Fruit fly (Drosophila melanogaster) whole organism, embryonic: Measurements from ENCODE around the gene TTLL1A.

Experiments
- Atf6 ChIP-seq: fragments of 200-800 bp; sonication (Bioruptor generic); IDR thresholded peaks from 2 replicates; pipeline ENCODE4 v1.3.6; 2022; ENCODE audit warnings: missing biosample characterization, missing genetic modification characterization
- CG10209 ChIP-seq: fragments of 200-800 bp; sonication (Bioruptor generic); optimal IDR thresholded peaks from 3 replicates; lab custom pipeline; 2017; ENCODE audit warnings: missing biosample characterization, mild to moderate bottlenecking, missing genetic modification characterization, missing genetic modification reagents
- CG10366 ChIP-seq: fragments of 200-800 bp; sonication (Bioruptor generic); IDR thresholded peaks from 2 replicates; pipeline ENCODE4 v1.3.6; 2022; ENCODE audit warnings: missing biosample characterization, missing genetic modification characterization
- CG10565 ChIP-seq: fragments of 200-800 bp; sonication (Bioruptor generic); optimal IDR thresholded peaks from 3 replicates; lab custom pipeline; 2016; ENCODE audit warnings: missing biosample characterization, mild to moderate bottlenecking, missing genetic modification characterization
- CG11085 ChIP-seq: fragments of 200-800 bp; sonication (Bioruptor generic); IDR thresholded peaks from 2 replicates; pipeline ENCODE4 v1.3.6; 2022; ENCODE audit warnings: missing biosample characterization, missing genetic modification characterization
- CG11247 ChIP-seq: fragments of 200-800 bp; sonication (Bioruptor generic); IDR thresholded peaks from 2 replicates; pipeline ENCODE4 v1.3.6; 2022; ENCODE audit warnings: missing biosample characterization, missing genetic modification characterization
- CG12155 ChIP-seq: fragments of 200-800 bp; sonication (Bioruptor generic); optimal IDR thresholded peaks from 3 replicates; lab custom pipeline; 2016; ENCODE audit warnings: missing biosample characterization, missing genetic modification characterization
- CG13296 ChIP-seq: fragments of 200-800 bp; sonication (Bioruptor generic); optimal IDR thresholded peaks from 3 replicates; lab custom pipeline; 2018; ENCODE audit warnings: missing biosample characterization, mild to moderate bottlenecking, missing genetic modification characterization
- CG17361 ChIP-seq: fragments of 200-800 bp; sonication (Bioruptor generic); IDR thresholded peaks from 3 replicates; pipeline ENCODE4 v1.3.6; 2022; ENCODE audit warnings: missing biosample characterization, missing genetic modification characterization
- CG17568 ChIP-seq: fragments of 200-800 bp; sonication (Bioruptor generic); optimal IDR thresholded peaks from 2 replicates; lab custom pipeline; 2018; ENCODE audit warnings: missing biosample characterization, mild to moderate bottlenecking, missing genetic modification characterization, moderate library complexity
- CG17612 ChIP-seq: fragments of 200-800 bp; sonication (Bioruptor generic); IDR thresholded peaks from 2 replicates; pipeline ENCODE4 v1.3.6; 2022; ENCODE audit warnings: missing biosample characterization, missing genetic modification characterization
- CG18262 ChIP-seq: fragments of 200-800 bp; optimal IDR thresholded peaks from 3 replicates; lab custom pipeline; 2019; ENCODE audit warnings: missing biosample characterization, mild to moderate bottlenecking, missing genetic modification characterization, moderate library complexity
- CG3163 ChIP-seq: fragments of 200-800 bp; sonication (Bioruptor generic); optimal IDR thresholded peaks from 3 replicates; lab custom pipeline; 2016; ENCODE audit warnings: missing biosample characterization, missing genetic modification characterization
- CG32532 ChIP-seq: fragments of 200-800 bp; sonication (Bioruptor generic); IDR thresholded peaks from 2 replicates; pipeline ENCODE4 v1.3.6; 2022; ENCODE audit warnings: missing biosample characterization, missing genetic modification characterization
- CG3726 ChIP-seq: fragments of 200-800 bp; sonication (Bioruptor generic); IDR thresholded peaks from 3 replicates; pipeline ENCODE4, ENCODE4 v1.3.6; 2022; ENCODE audit warnings: missing biosample characterization, missing genetic modification characterization
- CG8281 ChIP-seq: fragments of 200-800 bp; sonication (Bioruptor generic); optimal IDR thresholded peaks from 2 replicates; lab custom pipeline; 2018; ENCODE audit warnings: missing biosample characterization, mild to moderate bottlenecking, missing genetic modification characterization, moderate library complexity
- CG8359 ChIP-seq: fragments of 200-800 bp; sonication (Bioruptor generic); optimal IDR thresholded peaks from 2 replicates; lab custom pipeline; 2017; ENCODE audit warnings: missing biosample characterization, mild to moderate bottlenecking, missing genetic modification characterization, borderline replicate concordance
- Dip2 ChIP-seq: fragments of 200-800 bp; sonication (Bioruptor generic); IDR thresholded peaks from 2 replicates; pipeline ENCODE4 v1.3.6; 2022; ENCODE audit warnings: missing biosample characterization, missing genetic modification characterization
- Doc3 ChIP-seq: fragments of 200-800 bp; sonication (Bioruptor generic); IDR thresholded peaks from 3 replicates; pipeline ENCODE4 v1.3.6; 2022; ENCODE audit warnings: missing biosample characterization, missing genetic modification characterization; ENCODE audit not compliant: partially characterized antibody
- Elba2 ChIP-seq: fragments of 200-800 bp; sonication (Bioruptor generic); optimal IDR thresholded peaks from 3 replicates; lab custom pipeline; 2016; ENCODE audit warnings: missing biosample characterization, missing genetic modification characterization
- Gsc ChIP-seq: fragments of 200-800 bp; sonication (Bioruptor generic); IDR thresholded peaks from 2 replicates; pipeline ENCODE4 v1.3.6; 2022; ENCODE audit warnings: missing biosample characterization, missing genetic modification characterization
- HLH4C ChIP-seq: fragments of 200-800 bp; sonication (Bioruptor generic); IDR thresholded peaks from 3 replicates; pipeline ENCODE4 v1.3.6; 2022; ENCODE audit warnings: missing biosample characterization, missing genetic modification characterization; ENCODE audit not compliant: partially characterized antibody
- HLHmδ ChIP-seq: fragments of 200-800 bp; sonication (Bioruptor generic); optimal IDR thresholded peaks from 2 replicates; lab custom pipeline; 2018; ENCODE audit warnings: missing biosample characterization, mild to moderate bottlenecking, missing genetic modification characterization, moderate library complexity
- Hmr ChIP-seq: fragments of 200-800 bp; sonication (Bioruptor generic); optimal IDR thresholded peaks from 3 replicates; lab custom pipeline; 2017; ENCODE audit warnings: mild to moderate bottlenecking, missing biosample characterization, missing genetic modification reagents, missing genetic modification characterization
- MESR4 ChIP-seq: fragments of 200-800 bp; sonication (Bioruptor generic); optimal IDR thresholded peaks from 2 replicates; lab custom pipeline; 2018; ENCODE audit warnings: missing biosample characterization, mild to moderate bottlenecking, missing genetic modification characterization, moderate library complexity
- NFAT ChIP-seq: fragments of 200-800 bp; sonication (Bioruptor generic); IDR thresholded peaks from 2 replicates; pipeline ENCODE4 v1.3.6; 2022; ENCODE audit warnings: missing biosample characterization, missing genetic modification characterization
- NfI ChIP-seq: fragments of 200-800 bp; sonication (Bioruptor generic); optimal IDR thresholded peaks from 3 replicates; lab custom pipeline; 2018; ENCODE audit warnings: missing biosample characterization, mild to moderate bottlenecking, missing genetic modification characterization, moderate library complexity
- Oaz ChIP-seq: fragments of 200-800 bp; sonication (Bioruptor generic); IDR thresholded peaks from 2 replicates; pipeline ENCODE4 v1.3.6; 2022; ENCODE audit warnings: missing biosample characterization, missing genetic modification characterization
- PHDP ChIP-seq: fragments of 200-800 bp; sonication (Bioruptor generic); optimal IDR thresholded peaks from 3 replicates; lab custom pipeline; 2018; ENCODE audit warnings: missing biosample characterization, mild to moderate bottlenecking, missing genetic modification characterization, moderate library complexity
- Sry-β ChIP-seq: fragments of 200-800 bp; sonication (Bioruptor generic); optimal IDR thresholded peaks from 2 replicates; lab custom pipeline; 2018; ENCODE audit warnings: missing biosample characterization, mild to moderate bottlenecking, missing genetic modification characterization, moderate library complexity
- Stat92E ChIP-seq, 3 experiments: fragments of >200 bp in 2 of 3; fragments of 200-800 bp in 1 of 3; sonication (Bioruptor generic) in 1 of 3; optimal IDR thresholded peaks; 2 replicates each; lab custom pipeline; 2017 to 2019; ENCODE audit warnings: missing biosample characterization in 3 of 3, missing genetic modification characterization in 3 of 3, mild to moderate bottlenecking in 1 of 3, moderate library complexity in 1 of 3
- Tbp ChIP-seq: fragments of >200 bp; optimal IDR thresholded peaks from 2 replicates; lab custom pipeline; 2018; ENCODE audit warnings: missing biosample characterization, missing genetic modification characterization
- al ChIP-seq: fragments of 200-800 bp; sonication (Bioruptor generic); IDR thresholded peaks from 2 replicates; pipeline ENCODE4 v1.3.6; 2022; ENCODE audit warnings: missing biosample characterization, missing genetic modification characterization
- aop ChIP-seq: fragments of 200-800 bp; sonication (Bioruptor generic); IDR thresholded peaks from 2 replicates; pipeline ENCODE4 v1.3.6; 2022; ENCODE audit warnings: missing biosample characterization, missing genetic modification characterization
- ash1 ChIP-seq: fragments of 200-800 bp; sonication (Bioruptor generic); optimal IDR thresholded peaks from 2 replicates; lab custom pipeline; 2018; ENCODE audit warnings: missing biosample characterization, mild to moderate bottlenecking, missing genetic modification characterization
- crol ChIP-seq: fragments of 200-800 bp; sonication (Bioruptor generic); IDR thresholded peaks from 2 replicates; pipeline ENCODE4 v1.3.6; 2022; ENCODE audit warnings: missing biosample characterization, missing genetic modification characterization
- disco-r ChIP-seq: fragments of 200-800 bp; sonication (Bioruptor generic); optimal IDR thresholded peaks from 2 replicates; lab custom pipeline; 2016; ENCODE audit warnings: missing biosample characterization, missing genetic modification characterization
- dysf ChIP-seq: fragments of 200-800 bp; sonication (Bioruptor generic); IDR thresholded peaks from 3 replicates; pipeline ENCODE4 v1.3.6; 2022; ENCODE audit warnings: missing biosample characterization, missing genetic modification characterization
- ems ChIP-seq: fragments of 200-800 bp; sonication (Bioruptor generic); optimal IDR thresholded peaks from 3 replicates; lab custom pipeline; 2016; ENCODE audit warnings: missing biosample characterization, missing genetic modification characterization
- ham ChIP-seq: fragments of 200-800 bp; sonication (Bioruptor generic); IDR thresholded peaks from 2 replicates; pipeline ENCODE4 v1.3.6; 2022; ENCODE audit warnings: missing biosample characterization, missing genetic modification characterization
- hbn ChIP-seq: fragments of 200-800 bp; sonication (Bioruptor generic); IDR thresholded peaks from 2 replicates; pipeline ENCODE4 v1.3.6; 2022; ENCODE audit warnings: missing biosample characterization, missing genetic modification characterization; ENCODE audit not compliant: partially characterized antibody
- hkb ChIP-seq, 2 experiments: fragments of 200-800 bp in 1 of 2; fragments of >200 bp in 1 of 2; sonication (Bioruptor generic) in 1 of 2; IDR thresholded peaks in 1 of 2; optimal IDR thresholded peaks in 1 of 2; 2 replicates each; pipeline versions ENCODE4 v1.3.6 to Lab custom; 2017 to 2022; ENCODE audit warnings: missing biosample characterization in 1 of 2, missing genetic modification characterization in 1 of 2
- jigr1 ChIP-seq: fragments of 200-800 bp; sonication (Bioruptor generic); IDR thresholded peaks from 3 replicates; pipeline ENCODE4 v1.3.6; 2022; ENCODE audit warnings: missing biosample characterization, missing genetic modification characterization
- lab ChIP-seq: fragments of 200-800 bp; sonication (Bioruptor generic); optimal IDR thresholded peaks from 3 replicates; lab custom pipeline; 2017; ENCODE audit warnings: missing biosample characterization, missing genetic modification characterization, mild to moderate bottlenecking, moderate library complexity, missing genetic modification reagents
- prd ChIP-seq, 3 experiments: fragments of >200 bp in 2 of 3; fragments of 200-800 bp in 1 of 3; sonication (Bioruptor generic) in 1 of 3; optimal IDR thresholded peaks in 2 of 3; IDR thresholded peaks in 1 of 3; 2 replicates in 2 of 3; 3 replicates in 1 of 3; pipeline versions ENCODE4 v1.3.6 to Lab custom; 2017 to 2022; ENCODE audit warnings: missing biosample characterization in 1 of 3, missing genetic modification characterization in 1 of 3
- sima ChIP-seq: fragments of 200-800 bp; sonication (Bioruptor generic); optimal IDR thresholded peaks from 2 replicates; lab custom pipeline; 2016; ENCODE audit warnings: missing biosample characterization, missing genetic modification characterization
- sr ChIP-seq: fragments of 200-800 bp; sonication (Bioruptor generic); IDR thresholded peaks from 3 replicates; pipeline ENCODE4 v1.3.6; 2022; ENCODE audit warnings: missing biosample characterization, missing genetic modification characterization
- tgo ChIP-seq: fragments of 200-800 bp; sonication (Bioruptor generic); IDR thresholded peaks from 3 replicates; pipeline ENCODE4 v1.3.6; 2022; ENCODE audit warnings: missing biosample characterization, missing genetic modification characterization
- toy ChIP-seq: fragments of 200-800 bp; sonication (Bioruptor generic); IDR thresholded peaks from 2 replicates; pipeline ENCODE4 v1.3.6; 2022; ENCODE audit warnings: missing biosample characterization, missing genetic modification characterization
- trh ChIP-seq: fragments of 200-800 bp; sonication (Bioruptor generic); optimal IDR thresholded peaks from 2 replicates; lab custom pipeline; 2016; ENCODE audit warnings: missing biosample characterization, missing genetic modification characterization

The TTLL1A gene

dm6 chrX:17176542-17176941 is 25.9 kb downstream of the TTLL1A start (continued):
- TF ChIP-seq CG17568 (GFP tag; lab: Kevin White, UChicago), result no peak
- TF ChIP-seq CG11247 (GFP tag; lab: Robert Waterston, UW), result peak; percentile 54; the same call in 1 of the 2 replicates
- TF ChIP-seq CG3726 (GFP tag; lab: Robert Waterston, UW), result 0 out of 3 replicates have a peak, but pooled peaks have one; percentile 43
- peak; percentile 73 for TF ChIP-seq lab (GFP tag; lab: Kevin White, UChicago)
- 0 out of 2 replicates have a peak, but pooled peaks have one; percentile 22 for TF ChIP-seq al (GFP tag; lab: Robert Waterston, UW)
- peak; percentile 72 for TF ChIP-seq Atf6
- TF ChIP-seq tgo (GFP tag; lab: Robert Waterston, UW), result peak; percentile 68; the same call in 2 of the 3 replicates
- TF ChIP-seq Sry-β, result no peak
- TF ChIP-seq CG10366 (GFP tag; lab: Robert Waterston, UW), result peak; percentile 64
- no peak for TF ChIP-seq CG10565 (GFP tag; lab: Kevin White, UChicago)
- TF ChIP-seq CG11085 (GFP tag; lab: Robert Waterston, UW), result no peak
- TF ChIP-seq MESR4 (GFP tag; lab: Kevin White, UChicago), result no peak
- TF ChIP-seq CG10209, result peak; percentile 30
- no peak for TF ChIP-seq CG3163 (GFP tag; lab: Kevin White, UChicago)
- no peak for TF ChIP-seq CG12155 (GFP tag; lab: Kevin White, UChicago)
- TF ChIP-seq Hmr, result peak; percentile 27
- TF ChIP-seq hbn (GFP tag; lab: Robert Waterston, UW), result no peak
- peak; percentile 51 for TF ChIP-seq PHDP (tag; lab: Kevin White, UChicago)
- no peak for TF ChIP-seq ham
- no peak for TF ChIP-seq Gsc (GFP tag; lab: Robert Waterston, UW)
- TF ChIP-seq aop (GFP tag; lab: Robert Waterston, UW), result no peak
- peak; percentile 41; the same call in 1 of the 2 replicates for TF ChIP-seq Oaz (GFP tag; lab: Robert Waterston, UW)
- TF ChIP-seq dysf (GFP tag; lab: Robert Waterston, UW), result peak; percentile 72
- TF ChIP-seq CG18262 (tag; lab: Kevin White, UChicago), result peak; percentile 45
- TF ChIP-seq HLHmδ (GFP tag; lab: Kevin White, UChicago), result no peak
- peak; percentile 48 for TF ChIP-seq disco-r (GFP tag; lab: Kevin White, UChicago)
- TF ChIP-seq ash1 (GFP tag; lab: Kevin White, UChicago), result no peak
- TF ChIP-seq Doc3 (GFP tag; lab: Robert Waterston, UW), result no peak
- TF ChIP-seq NFAT, result peak; percentile 51; the same call in 1 of the 2 replicates
- peak; percentile 38 for TF ChIP-seq CG13296 (GFP tag; lab: Kevin White, UChicago)
- no peak for TF ChIP-seq crol
- no peak for TF ChIP-seq toy (GFP tag; lab: Robert Waterston, UW)
- TF ChIP-seq prd (optimal IDR thresholded peaks at IDR 0.05; lab: Kevin White, UChicago), result no peak
- TF ChIP-seq prd (GFP tag; IDR thresholded peaks at IDR 0.05; lab: Robert Waterston, UW), result peak; percentile 52; the same call in 2 of the 3 replicates
- TF ChIP-seq Dip2 (GFP tag; lab: Robert Waterston, UW), result no peak
- TF ChIP-seq HLH4C (GFP tag; lab: Robert Waterston, UW), result no peak
- no peak for TF ChIP-seq CG8359 (GFP tag; lab: Kevin White, UChicago)
- 0 out of 3 replicates have a peak, but pooled peaks have one; percentile 32 for TF ChIP-seq CG17361
- no peak for TF ChIP-seq hkb (optimal IDR thresholded peaks at IDR 0.05; lab: Kevin White, UChicago)
- TF ChIP-seq hkb (GFP tag; IDR thresholded peaks at IDR 0.05; lab: Robert Waterston, UW), result peak; percentile 72
- TF ChIP-seq sima (GFP tag; lab: Kevin White, UChicago), result no peak
- no peak for TF ChIP-seq Elba2 (GFP tag; lab: Kevin White, UChicago)
- peak; percentile 52 for TF ChIP-seq NfI (GFP tag; lab: Kevin White, UChicago)
- TF ChIP-seq sr (GFP tag; lab: Robert Waterston, UW), result no peak
- TF ChIP-seq trh (GFP tag; lab: Kevin White, UChicago), result no peak
- peak; percentile 71 for TF ChIP-seq CG32532 (GFP tag; lab: Robert Waterston, UW)
- no peak for TF ChIP-seq jigr1
- TF ChIP-seq ems (GFP tag; lab: Kevin White, UChicago), result no peak
- TF ChIP-seq CG17612 (GFP tag; lab: Robert Waterston, UW), result no peak
- no peak for TF ChIP-seq Tbp (GFP tag; lab: Kevin White, UChicago)
- no peak for TF ChIP-seq CG8281 (tag; lab: Kevin White, UChicago)
- TF ChIP-seq Stat92E (GFP tag; optimal IDR thresholded peaks at IDR 0.05; lab: Kevin White, UChicago), result no peak
